Worm (Caenorhabditis elegans): ENCODE measurements around the gene srx-22.

DNA sequence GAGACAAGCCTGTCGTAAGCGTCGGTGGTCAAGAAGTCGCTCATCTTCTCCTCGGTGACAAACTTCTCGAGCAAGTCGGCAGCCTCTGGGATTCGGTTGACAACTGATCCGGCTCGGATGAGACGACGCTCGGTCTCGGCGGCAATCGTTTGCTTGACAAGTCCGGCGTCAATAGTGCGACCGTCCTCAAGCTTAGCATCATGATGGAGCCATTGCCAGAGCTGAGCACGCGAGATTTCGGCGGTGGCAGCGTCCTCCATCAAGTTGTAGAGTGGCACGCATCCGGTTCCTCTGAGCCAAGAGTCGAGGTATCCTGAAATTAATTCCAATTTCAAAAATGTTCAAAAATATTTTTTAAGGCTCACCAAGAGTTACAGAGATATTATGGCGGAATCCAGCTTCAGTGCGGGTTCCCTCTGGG lies 44.7 kb downstream of the srx-22 start:
- TF ChIP-seq T22C8.4 (GFP tag; IDR thresholded peaks at IDR 0.05), result no peak
- no peak for TF ChIP-seq cog-1 (tag; optimal IDR thresholded peaks at IDR 0.05)
- TF ChIP-seq flt-1 (GFP tag; IDR thresholded peaks at IDR 0.05), result no peak
